Fruit fly (Drosophila melanogaster) whole organism, prepupa: Measurements from ENCODE around the gene CG43293.

ENCODE experiments used
- CG10669 ChIP-seq: fragments of 200-800 bp; sonication (Bioruptor generic); optimal IDR thresholded peaks from 3 replicates; lab custom pipeline; 2018; ENCODE audit warnings: missing biosample characterization, mild to moderate bottlenecking, missing genetic modification characterization, moderate library complexity
- CG6808 ChIP-seq: fragments of 200-800 bp; sonication (Bioruptor generic); optimal IDR thresholded peaks from 3 replicates; lab custom pipeline; 2017; ENCODE audit warnings: missing biosample characterization, missing genetic modification characterization, mild to moderate bottlenecking, moderate library complexity, missing genetic modification reagents
- esn ChIP-seq: fragments of 200-800 bp; sonication (Bioruptor generic); optimal IDR thresholded peaks from 2 replicates; lab custom pipeline; 2016; ENCODE audit warnings: missing biosample characterization, mild to moderate bottlenecking, missing genetic modification characterization, moderate library complexity

- TF ChIP-seq CG10669 (GFP tag; lab: Kevin White, UChicago) (no peak), CG6808 (GFP tag; lab: Kevin White, UChicago) (no peak), esn (GFP tag; lab: Kevin White, UChicago) (no peak)
These were observed 46.4 kb upstream of the CG43293 start for dm6 chr3L:6138586-6138985.
